Worm (Caenorhabditis elegans): ENCODE results near the gene C11D2.3.

C11D2.3 gene

DNA sequence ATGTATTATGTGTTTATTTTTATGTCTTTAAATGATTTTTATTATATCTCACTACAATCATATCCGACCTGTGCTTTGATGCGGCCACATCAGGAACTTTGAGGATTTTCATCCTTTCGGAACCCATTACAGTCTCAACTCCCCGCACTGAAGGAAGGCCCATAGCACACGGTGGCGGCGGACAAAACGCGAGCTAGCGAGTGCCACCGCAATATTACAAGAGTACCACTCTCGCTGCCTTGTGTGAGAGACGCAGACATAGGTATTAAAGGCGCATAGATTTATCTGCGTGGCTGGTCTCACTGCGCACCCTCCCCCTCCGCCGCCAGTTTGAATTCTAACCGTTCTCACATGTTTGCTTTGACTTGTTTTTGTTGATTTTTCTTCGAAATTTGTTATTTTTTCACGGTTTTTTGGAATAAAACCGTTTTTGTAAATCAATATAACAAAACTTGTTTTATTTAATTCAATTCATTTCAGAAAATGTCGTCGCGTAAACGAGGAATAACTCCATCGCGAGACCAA is 33.8 kb upstream of the C11D2.3 start, which contains the start of gene zen-4 (continued):
- peak; percentile 79 for TF ChIP-seq snpc-4 (tag; optimal IDR thresholded peaks at IDR 0.05)
- TF ChIP-seq ztf-11 (tag; optimal IDR thresholded peaks at IDR 0.05), result no peak
- TF ChIP-seq nhr-10 (tag; optimal IDR thresholded peaks at IDR 0.05), result no peak
- TF ChIP-seq tag-97 (GFP tag; IDR thresholded peaks at IDR 0.05), result no peak
- peak; percentile 67 for TF ChIP-seq nhr-102 (tag; optimal IDR thresholded peaks at IDR 0.05)
- no peak for TF ChIP-seq ctbp-1 (GFP tag; IDR thresholded peaks at IDR 0.05)
- no peak for TF ChIP-seq daf-8 (GFP tag; IDR thresholded peaks at IDR 0.05)
- TF ChIP-seq mxl-2 (GFP tag; conservative IDR thresholded peaks at IDR 0.05), result no peak
- peak; percentile 68 for TF ChIP-seq mep-1 (tag; optimal IDR thresholded peaks at IDR 0.05)
- no peak for TF ChIP-seq R02D3.7 (tag; optimal IDR thresholded peaks at IDR 0.05)
- no peak for TF ChIP-seq ZK546.5 (tag; optimal IDR thresholded peaks at IDR 0.05)
- TF ChIP-seq D1046.2 (GFP tag; IDR thresholded peaks at IDR 0.05), result no peak
- TF ChIP-seq sdz-12 (GFP tag; optimal IDR thresholded peaks at IDR 0.05), result no peak
- no peak for TF ChIP-seq hmg-1.1 (GFP tag; IDR thresholded peaks at IDR 0.05)
- TF ChIP-seq dmd-6 (GFP tag; IDR thresholded peaks at IDR 0.05), result no peak
- TF ChIP-seq dve-1 (tag; optimal IDR thresholded peaks at IDR 0.05; ENCODE audit: insufficient read depth), result peak; percentile 48
- TF ChIP-seq madf-5 (GFP tag; IDR thresholded peaks at IDR 0.05), result 0 out of 4 replicates have a peak, but pooled peaks have one; percentile 50 to 53
- TF ChIP-seq T26A8.4 (GFP tag; IDR thresholded peaks at IDR 0.05), result peak; percentile 40; the same call in 1 of the 2 replicates
- no peak for TF ChIP-seq Y75B8A.6 (GFP tag; IDR thresholded peaks at IDR 0.05)
- no peak for TF ChIP-seq lin-1 (GFP tag; IDR thresholded peaks at IDR 0.05)
- no peak for TF ChIP-seq nhr-111 (GFP tag; optimal IDR thresholded peaks at IDR 0.05)
- no peak for TF ChIP-seq ceh-82 (tag; optimal IDR thresholded peaks at IDR 0.05)
- TF ChIP-seq snpc-1.2 (GFP tag; IDR thresholded peaks at IDR 0.05), result peak; percentile 100
- TF ChIP-seq zfp-2 (tag; optimal IDR thresholded peaks at IDR 0.05), result no peak
- no peak for TF ChIP-seq zip-2 (tag; optimal IDR thresholded peaks at IDR 0.05)
- TF ChIP-seq pha-4 (GFP tag; IDR thresholded peaks at IDR 0.05), result peak; percentile 55; the same call in 1 of the 2 replicates
- TF ChIP-seq pha-4 (tag; optimal IDR thresholded peaks at IDR 0.05), result no peak
- TF ChIP-seq T20F7.1 (GFP tag; optimal IDR thresholded peaks at IDR 0.05), result no peak
- no peak for TF ChIP-seq lin-15B (tag; optimal IDR thresholded peaks at IDR 0.05)
- TF ChIP-seq daf-19 (GFP tag; conservative IDR thresholded peaks at IDR 0.05), result peak; percentile 47; the same call in 1 of the 2 replicates
- peak; percentile 98 for TF ChIP-seq F49E8.2 (tag; optimal IDR thresholded peaks at IDR 0.05; ENCODE audit: borderline replicate concordance)
- TF ChIP-seq lin-38 (GFP tag; IDR thresholded peaks at IDR 0.05), result peak; percentile 81
- TF ChIP-seq gei-8 (GFP tag; optimal IDR thresholded peaks at IDR 0.05), result no peak
- TF ChIP-seq unc-130 (GFP tag; optimal IDR thresholded peaks at IDR 0.05), result peak; percentile 85
- no peak for TF ChIP-seq nhr-41 (GFP tag; IDR thresholded peaks at IDR 0.05)
- peak; percentile 8 for TF ChIP-seq ama-1 (optimal IDR thresholded peaks at IDR 0.05)
- no peak for TF ChIP-seq dmd-9 (GFP tag; IDR thresholded peaks at IDR 0.05)
- no peak for TF ChIP-seq hlh-11 (tag; optimal IDR thresholded peaks at IDR 0.05)

DNA sequence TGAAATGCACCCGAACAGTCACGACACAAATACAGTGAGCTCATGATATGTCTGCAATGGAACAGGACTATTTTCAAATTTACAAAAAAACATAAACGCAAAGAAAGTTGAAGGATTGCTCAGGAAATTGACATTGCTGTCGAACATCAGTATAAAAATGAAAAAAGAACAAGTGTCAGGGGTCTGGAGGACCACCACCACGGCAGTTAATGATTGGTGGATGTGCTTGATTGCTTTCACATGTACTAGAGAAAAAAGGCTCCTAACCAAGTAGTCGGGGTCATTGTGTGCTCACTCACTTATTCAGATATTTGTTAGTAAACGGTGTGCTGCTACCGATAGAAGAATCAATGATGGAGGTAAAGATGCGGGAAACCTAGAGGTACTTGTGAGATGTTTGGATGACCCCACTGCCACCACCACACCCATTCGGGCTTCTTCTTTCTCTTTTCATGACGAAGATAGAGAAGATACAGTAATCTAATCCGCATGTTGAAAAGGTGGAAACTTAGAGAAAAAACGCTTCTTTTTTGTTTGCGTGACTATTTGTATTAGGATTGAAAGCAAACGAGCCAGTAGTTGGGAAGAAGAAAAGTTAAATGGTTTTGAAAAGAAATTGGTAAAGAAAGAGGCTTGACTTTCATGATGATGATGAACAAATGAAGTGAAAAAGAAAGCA is 24.2 kb upstream of the C11D2.3 start, which contains the start of gene M03D4.4:
M03D4.4 (minus strand) TSS at position 51 of the 679 bp plus-strand sequence.
- no peak for TF ChIP-seq nhr-102 (tag; optimal IDR thresholded peaks at IDR 0.05)
- TF ChIP-seq aha-1 (tag), result peak; percentile 78

DNA sequence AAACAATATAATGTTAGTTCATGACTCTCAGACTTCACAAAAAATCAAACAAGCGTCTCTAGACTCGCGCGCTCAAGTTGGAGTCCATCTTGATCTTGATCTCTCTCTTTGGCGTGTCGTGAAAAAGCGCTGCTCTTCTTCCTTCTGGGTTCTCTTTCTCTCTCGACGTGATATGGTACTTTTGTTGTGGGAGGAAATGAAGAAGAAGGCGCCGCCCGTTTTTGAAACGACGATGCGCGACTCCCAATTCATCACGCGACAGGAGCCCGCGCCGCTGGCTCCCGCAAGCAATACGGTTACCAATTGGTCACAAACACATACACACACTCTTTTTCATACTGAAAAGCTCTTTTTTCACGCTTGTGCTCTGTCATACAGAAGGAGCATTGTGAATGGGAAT is 21.2 kb upstream of the C11D2.3 start:
- TF ChIP-seq ctbp-1 (GFP tag; IDR thresholded peaks at IDR 0.05) (no peak), unc-130 (GFP tag; optimal IDR thresholded peaks at IDR 0.05) (no peak), nhr-76 (tag; optimal IDR thresholded peaks at IDR 0.05) (no peak), snpc-4 (tag; optimal IDR thresholded peaks at IDR 0.05) (no peak)

Data from whole organism, L4 larva.